Fruit fly (Drosophila melanogaster) whole organism, adult: ENCODE results near the gene Pfdn1.

Source experiments
- CG33017 ChIP-seq: fragments of 200-800 bp; sonication (Bioruptor generic); optimal IDR thresholded peaks from 2 replicates; lab custom pipeline; 2018; ENCODE audit warnings: missing biosample characterization, mild to moderate bottlenecking, missing genetic modification characterization, moderate library complexity
- CG7101 ChIP-seq: fragments of 200-800 bp; sonication (Bioruptor generic); optimal IDR thresholded peaks from 2 replicates; lab custom pipeline; 2018; ENCODE audit warnings: missing biosample characterization, mild to moderate bottlenecking, missing genetic modification characterization, moderate library complexity
- Crg-1 ChIP-seq: fragments of 200-800 bp; sonication (Bioruptor generic); optimal IDR thresholded peaks from 2 replicates; lab custom pipeline; 2016; ENCODE audit warnings: missing biosample characterization, missing genetic modification characterization
- cnc ChIP-seq, 2 experiments: fragments of >200 bp; optimal IDR thresholded peaks; 2 replicates each; lab custom pipeline; 2017

DNA sequence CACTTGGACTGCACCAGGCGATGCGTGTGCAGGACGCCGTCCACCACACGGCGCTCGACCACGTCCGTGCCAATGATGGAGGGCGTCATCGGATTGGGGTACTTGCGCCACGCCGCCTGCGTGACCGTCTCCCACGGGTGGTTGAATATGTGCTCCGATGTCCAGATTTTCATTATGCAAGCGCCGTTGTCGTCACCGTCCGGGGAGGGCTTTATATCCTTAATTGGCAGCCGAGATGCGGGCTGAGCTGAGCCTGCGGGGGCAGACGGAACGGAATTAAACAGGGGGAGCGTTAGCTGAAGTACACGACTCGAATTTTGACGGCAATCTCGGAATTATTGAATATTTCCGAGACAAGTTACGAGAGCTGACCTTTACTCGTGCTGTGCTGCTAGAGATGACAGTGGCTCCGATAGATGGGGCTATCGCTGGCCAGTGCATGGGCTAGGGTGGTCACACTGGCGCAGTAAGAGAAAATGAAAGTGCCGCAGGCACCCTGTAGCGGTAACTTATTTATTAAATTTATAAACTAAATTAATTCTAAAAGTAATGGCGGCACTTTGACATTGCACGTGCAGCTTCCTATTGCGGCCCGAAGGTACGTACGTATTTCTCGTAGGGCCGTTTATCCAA lies 21.2 kb upstream of the Pfdn1 start, which contains the start of gene IPIP:
- TF ChIP-seq CG7101 (tag; lab: Kevin White, UChicago) (peak; percentile 54), cnc (optimal IDR thresholded peaks at IDR 0.05; lab: Kevin White, UChicago) (no peak), CG33017 (tag; lab: Kevin White, UChicago) (no peak), Crg-1 (no peak)
